Worm (Caenorhabditis elegans): ENCODE measurements around the gene F54D12.7.

F54D12.7 gene

DNA sequence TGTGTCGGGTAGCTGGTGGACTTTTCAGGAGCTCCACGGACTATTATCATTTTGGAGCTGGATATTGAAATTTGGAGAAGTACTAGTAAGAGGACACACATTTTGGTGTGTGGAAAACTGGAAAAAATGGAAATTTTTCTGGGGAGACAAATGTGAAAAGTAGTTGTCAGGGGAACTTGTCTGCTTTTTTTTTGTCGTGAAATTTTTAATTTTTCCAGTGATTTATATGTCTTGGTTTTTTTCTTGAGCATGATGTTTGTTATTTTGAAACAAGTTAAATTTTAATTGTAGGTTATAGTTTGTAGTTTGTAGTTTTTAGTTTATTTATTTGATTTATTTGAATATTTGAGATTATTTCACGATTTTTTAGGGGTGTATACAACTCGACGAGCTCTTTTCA is at the start of gene F54D12.7:
F54D12.7 (minus strand) TSS at position 101 of the 400 bp plus-strand sequence.
- TF ChIP-seq ceh-16 (tag; optimal IDR thresholded peaks at IDR 0.05) (no peak), nhr-237 (tag; optimal IDR thresholded peaks at IDR 0.05) (no peak), fos-1 (tag; optimal IDR thresholded peaks at IDR 0.05) (no peak), fkh-10 (GFP tag; optimal IDR thresholded peaks at IDR 0.05) (no peak), sea-2 (GFP tag; optimal IDR thresholded peaks at IDR 0.05) (no peak), elt-1 (tag; optimal IDR thresholded peaks at IDR 0.05) (no peak), hmg-11 (tag; optimal IDR thresholded peaks at IDR 0.05) (no peak), nhr-23 (tag; optimal IDR thresholded peaks at IDR 0.05) (no peak), elt-3 (tag; optimal IDR thresholded peaks at IDR 0.05) (no peak), ztf-4 (tag; optimal IDR thresholded peaks at IDR 0.05) (no peak)

DNA sequence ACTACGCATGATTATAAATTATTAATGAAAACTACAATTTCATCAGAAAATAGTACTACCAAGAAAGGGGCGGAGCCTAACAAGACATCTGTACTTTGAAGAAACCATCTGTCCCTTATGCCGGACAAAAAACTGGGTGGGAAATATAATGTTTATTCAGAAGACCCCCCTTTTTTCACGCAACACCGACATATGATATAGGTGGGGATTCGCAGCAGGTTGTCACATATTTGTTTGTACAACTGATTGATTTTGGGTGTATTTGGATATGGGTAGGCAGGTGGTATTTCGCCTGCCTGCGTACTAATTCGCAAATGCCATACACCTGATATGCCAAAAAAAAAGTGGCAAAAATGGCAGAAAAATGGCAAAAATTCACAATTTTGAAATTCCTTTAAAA is 38.5 kb upstream of the F54D12.7 start, which contains the start of gene Y51H7C.10:
Y51H7C.10 (minus strand) TSS at position 101 of the 400 bp plus-strand sequence.
- TF ChIP-seq mdl-1 (tag; optimal IDR thresholded peaks at IDR 0.05) (no peak), nhr-76 (tag; optimal IDR thresholded peaks at IDR 0.05) (no peak), aly-2 (tag; optimal IDR thresholded peaks at IDR 0.05) (no peak), unc-39 (tag; optimal IDR thresholded peaks at IDR 0.05) (no peak), nhr-25 (tag; optimal IDR thresholded peaks at IDR 0.05) (no peak), egl-27 (tag; optimal IDR thresholded peaks at IDR 0.05) (no peak), nhr-77 (tag; optimal IDR thresholded peaks at IDR 0.05) (no peak), jun-1 (tag; optimal IDR thresholded peaks at IDR 0.05) (no peak), elt-2 (tag; optimal IDR thresholded peaks at IDR 0.05) (no peak), snpc-4 (tag; optimal IDR thresholded peaks at IDR 0.05) (no peak), R02D3.7 (tag; optimal IDR thresholded peaks at IDR 0.05) (no peak), sea-2 (GFP tag; optimal IDR thresholded peaks at IDR 0.05) (no peak), nhr-23 (tag; optimal IDR thresholded peaks at IDR 0.05) (no peak), ZK546.5 (tag; optimal IDR thresholded peaks at IDR 0.05) (no peak)

DNA sequence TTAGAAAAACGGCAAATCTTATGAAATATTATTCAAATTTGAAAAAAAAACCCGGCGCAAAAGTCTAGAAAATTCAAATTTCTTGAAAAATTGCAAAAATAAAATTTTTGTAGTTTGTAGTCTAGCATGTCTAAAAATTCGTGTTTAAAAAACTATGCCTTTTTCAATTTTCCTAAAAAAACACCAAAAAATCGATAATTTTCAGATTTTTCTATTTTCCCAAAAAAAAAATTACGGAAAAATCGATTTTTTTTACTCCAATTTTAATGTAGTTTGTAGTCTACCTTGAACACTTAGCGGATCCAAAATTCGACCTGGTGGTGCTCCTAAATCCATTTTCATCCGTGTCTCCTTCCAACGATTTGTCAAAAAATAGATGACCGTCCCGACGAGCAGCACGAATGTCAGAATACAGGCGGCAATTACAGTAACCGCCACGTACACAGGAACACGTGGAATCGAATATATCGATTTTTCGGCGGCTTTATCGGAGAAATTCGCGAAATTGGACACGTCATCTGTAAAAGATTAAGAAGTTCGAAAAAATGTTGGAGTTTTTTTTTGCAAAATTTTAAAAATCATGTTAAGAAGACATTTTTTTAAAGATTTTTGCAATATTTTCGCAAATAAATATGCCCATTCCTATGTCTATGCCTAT is 35.8 kb upstream of the F54D12.7 start:
- no peak for TF ChIP-seq ama-1 (optimal IDR thresholded peaks at IDR 0.05)
- TF ChIP-seq lsy-12 (tag; optimal IDR thresholded peaks at IDR 0.05), result no peak
- TF ChIP-seq skn-1 (tag; optimal IDR thresholded peaks at IDR 0.05), result no peak
- TF ChIP-seq fkh-2 (tag; optimal IDR thresholded peaks at IDR 0.05), result no peak
- peak; percentile 55 for TF ChIP-seq ceh-28 (tag; optimal IDR thresholded peaks at IDR 0.05)
- no peak for TF ChIP-seq egl-5 (tag; optimal IDR thresholded peaks at IDR 0.05)
- no peak for TF ChIP-seq ceh-82 (tag; optimal IDR thresholded peaks at IDR 0.05)

DNA sequence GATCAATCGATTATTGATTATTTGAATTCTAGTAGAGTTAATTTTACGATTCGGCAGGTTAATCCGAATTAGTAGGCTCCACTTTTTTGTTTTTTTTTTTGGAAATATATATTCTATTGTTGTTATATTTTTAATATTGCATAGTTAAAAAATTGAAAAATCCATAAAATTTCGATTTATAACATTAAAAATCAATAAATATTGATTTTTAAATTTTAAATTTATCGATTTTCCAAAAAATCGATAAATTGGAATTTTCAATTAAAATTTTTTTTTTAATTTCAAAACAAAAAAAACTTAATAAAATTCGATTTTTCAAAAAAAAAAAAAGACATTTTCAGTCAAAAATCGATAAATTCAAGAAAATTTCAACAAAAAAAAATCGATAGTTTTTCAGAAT is 34.8 kb upstream of the F54D12.7 start:
- no peak for TF ChIP-seq mml-1 (tag; optimal IDR thresholded peaks at IDR 0.05)
- TF ChIP-seq ceh-28 (tag; optimal IDR thresholded peaks at IDR 0.05), result peak; percentile 84
- TF ChIP-seq jun-1 (tag; optimal IDR thresholded peaks at IDR 0.05), result no peak
- no peak for TF ChIP-seq eor-1 (tag; optimal IDR thresholded peaks at IDR 0.05)
- no peak for TF ChIP-seq nhr-11 (tag; optimal IDR thresholded peaks at IDR 0.05)
- no peak for TF ChIP-seq nhr-43 (tag; optimal IDR thresholded peaks at IDR 0.05; ENCODE audit: poor library complexity, severe bottlenecking)
- TF ChIP-seq lsy-12 (tag; optimal IDR thresholded peaks at IDR 0.05), result no peak

DNA sequence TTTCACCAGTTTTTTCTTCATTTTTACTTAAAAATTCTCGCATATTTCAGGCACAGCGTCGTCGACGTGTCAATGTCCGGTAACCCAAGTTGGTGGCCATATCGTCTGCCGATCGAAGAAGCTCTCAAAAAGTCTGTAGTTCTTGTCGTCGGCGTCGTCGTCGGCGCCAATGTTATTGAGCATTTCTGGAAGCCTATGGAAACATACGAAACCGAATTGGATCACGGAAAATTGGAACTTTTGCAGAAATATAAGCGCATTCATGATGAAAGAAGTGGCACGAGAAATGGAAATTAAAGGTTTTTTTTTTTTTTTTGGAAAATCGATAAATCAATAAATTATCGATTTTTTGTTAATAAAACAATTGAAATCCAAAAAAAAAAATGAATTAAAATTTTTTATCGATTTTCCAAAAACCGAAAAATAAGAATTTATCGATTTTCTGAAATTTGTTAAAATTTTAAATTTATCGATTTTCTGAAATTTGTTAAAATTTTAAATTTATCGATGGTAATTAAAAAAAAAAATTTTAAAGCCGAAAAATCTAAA is 27.3 kb upstream of the F54D12.7 start, which contains the start of gene alkb-1:
alkb-1 (plus strand) TSS at position 51 of the 549 bp plus-strand sequence.
- TF ChIP-seq ztf-4 (tag; optimal IDR thresholded peaks at IDR 0.05) (no peak), jun-1 (tag; optimal IDR thresholded peaks at IDR 0.05) (no peak), ceh-28 (tag; optimal IDR thresholded peaks at IDR 0.05) (peak; percentile 93), nhr-76 (tag; optimal IDR thresholded peaks at IDR 0.05) (no peak), fos-1 (tag; optimal IDR thresholded peaks at IDR 0.05) (no peak), ceh-9 (tag; optimal IDR thresholded peaks at IDR 0.05) (no peak), ztf-11 (tag; optimal IDR thresholded peaks at IDR 0.05) (no peak), ZK546.5 (tag; optimal IDR thresholded peaks at IDR 0.05) (no peak), elt-1 (tag; optimal IDR thresholded peaks at IDR 0.05) (no peak)

Data from whole organism, L3 larva.